Worm (Caenorhabditis elegans) whole organism, young adult: ENCODE results near the gene ZK757.2.

ENCODE experiments used
- F49E8.2 ChIP-seq: sonication (generic microtip); optimal IDR thresholded peaks from 3 replicates; lab custom pipeline; 2017; ENCODE audit warnings: missing genetic modification characterization, mild to moderate bottlenecking, missing compliant biosample characterization, antibody characterized with exemption, moderate library complexity; ENCODE audit not compliant: insufficient read depth
- ama-1 ChIP-seq, 3 experiments: fragments of 150-350 bp in 1 of 3; sonication (generic microtip) in 2 of 3; optimal IDR thresholded peaks; 2 replicates each; lab custom pipeline; 2014 to 2018; ENCODE audit warnings: missing biosample characterization in 2 of 3, missing genetic modification characterization in 2 of 3, missing genetic modification reagents in 2 of 3
- attf-3 ChIP-seq: fragments of 200-800 bp; sonication (Bioruptor generic); conservative IDR thresholded peaks from 2 replicates; pipeline ENCODE4 v1.3.6; 2022; ENCODE audit warnings: missing genetic modification reagents, missing genetic modification characterization, missing compliant biosample characterization
- ceh-27 ChIP-seq: fragments of 200-800 bp; sonication (Bioruptor generic); optimal IDR thresholded peaks from 2 replicates; lab custom pipeline; 2018; ENCODE audit warnings: mild to moderate bottlenecking, missing genetic modification characterization, moderate library complexity, missing compliant biosample characterization
- dpff-1 ChIP-seq: sonication (generic microtip); optimal IDR thresholded peaks from 2 replicates; lab custom pipeline; 2017; ENCODE audit warnings: mild to moderate bottlenecking, missing genetic modification characterization, missing compliant biosample characterization
- egl-18 ChIP-seq: fragments of 200-800 bp; sonication (Bioruptor generic); IDR thresholded peaks from 2 replicates; pipeline ENCODE4 v1.3.6; 2022; ENCODE audit warnings: missing genetic modification reagents, missing genetic modification characterization, missing compliant biosample characterization
- madf-3 ChIP-seq: fragments of 200-800 bp; sonication (Bioruptor generic); IDR thresholded peaks from 2 replicates; pipeline ENCODE4 v1.3.6; 2022; ENCODE audit warnings: missing genetic modification reagents, missing genetic modification characterization, missing compliant biosample characterization
- nfya-2 ChIP-seq: fragments of 200-800 bp; sonication (Bioruptor generic); IDR thresholded peaks from 2 replicates; pipeline ENCODE4 v1.3.6; 2022; ENCODE audit warnings: missing genetic modification reagents, missing genetic modification characterization, missing compliant biosample characterization
- pha-4 ChIP-seq: fragments of 150-350 bp; sonication (generic microtip); optimal IDR thresholded peaks from 2 replicates; lab custom pipeline; 2014; ENCODE audit warnings: missing biosample characterization, missing genetic modification reagents, missing genetic modification characterization
- rcor-1 ChIP-seq: fragments of 200-800 bp; sonication (Bioruptor generic); IDR thresholded peaks from 2 replicates; pipeline ENCODE4 v1.3.6; 2022; ENCODE audit warnings: missing genetic modification reagents, missing genetic modification characterization, missing compliant biosample characterization
- snpc-3.4 ChIP-seq: sonication (generic microtip); optimal IDR thresholded peaks from 2 replicates; lab custom pipeline; 2017; ENCODE audit warnings: missing genetic modification characterization, mild to moderate bottlenecking, missing compliant biosample characterization, antibody characterized with exemption, moderate library complexity, missing genotype, missing genetic modification reagents
- ztf-26 ChIP-seq: sonication (generic microtip); optimal IDR thresholded peaks from 2 replicates; lab custom pipeline; 2017; ENCODE audit warnings: missing genetic modification characterization, missing compliant biosample characterization

ce11 chrIII:9907574-9907973 is 28.8 kb upstream of the ZK757.2 start:
- no peak for TF ChIP-seq ztf-26 (tag; lab: Kevin White, UChicago)
- no peak for TF ChIP-seq pha-4 (tag; lab: Kevin White, UChicago)
- TF ChIP-seq snpc-3.4 (tag; lab: Kevin White, UChicago) = no peak
- TF ChIP-seq nfya-2 = no peak
- no peak for TF ChIP-seq attf-3 (GFP tag; lab: Robert Waterston, UW)
- TF ChIP-seq rcor-1 (GFP tag; lab: Robert Waterston, UW) = no peak
- TF ChIP-seq madf-3 (GFP tag; lab: Robert Waterston, UW) = no peak
- no peak for TF ChIP-seq ama-1 (optimal IDR thresholded peaks at IDR 0.05; lab: Kevin White, UChicago)
- no peak for TF ChIP-seq ama-1 (GFP tag; optimal IDR thresholded peaks at IDR 0.05; lab: Kevin White, UChicago)
- no peak for TF ChIP-seq egl-18 (GFP tag; lab: Robert Waterston, UW)
- TF ChIP-seq ceh-27 (GFP tag; lab: Kevin White, UChicago) = no peak
- TF ChIP-seq dpff-1 = no peak
- TF ChIP-seq F49E8.2 (tag; lab: Kevin White, UChicago) = no peak
